Fruit fly (Drosophila melanogaster) whole organism, prepupa: ENCODE results near the gene mip130.

Experiments
- Blimp-1 ChIP-seq: fragments of 200-800 bp; sonication (Bioruptor generic); optimal IDR thresholded peaks from 3 replicates; lab custom pipeline; 2017; ENCODE audit warnings: missing biosample characterization, missing genetic modification characterization, mild to moderate bottlenecking, moderate library complexity, missing genetic modification reagents
- CG10631 ChIP-seq: fragments of 200-800 bp; sonication (Bioruptor generic); optimal IDR thresholded peaks from 2 replicates; lab custom pipeline; 2016; ENCODE audit warnings: missing biosample characterization, missing genetic modification characterization
- CG11294 ChIP-seq: fragments of 200-800 bp; sonication (Bioruptor generic); IDR thresholded peaks from 2 replicates; pipeline ENCODE4 v1.3.6; 2022; ENCODE audit warnings: missing biosample characterization, missing genetic modification characterization
- CG11762 ChIP-seq: fragments of 200-800 bp; sonication (Bioruptor generic); optimal IDR thresholded peaks from 3 replicates; lab custom pipeline; 2016; ENCODE audit warnings: missing biosample characterization, missing genetic modification characterization; ENCODE audit not compliant: insufficient read depth
- CG11902 ChIP-seq: fragments of 200-800 bp; sonication (Bioruptor generic); optimal IDR thresholded peaks from 3 replicates; lab custom pipeline; 2016; ENCODE audit warnings: missing biosample characterization, missing genetic modification characterization
- CG15336 ChIP-seq: fragments of 200-800 bp; sonication (Bioruptor generic); IDR thresholded peaks from 2 replicates; pipeline ENCODE4 v1.3.6; 2022; ENCODE audit warnings: missing biosample characterization, missing genetic modification characterization
- CG1621 ChIP-seq: fragments of 200-800 bp; sonication (Bioruptor generic); optimal IDR thresholded peaks from 3 replicates; lab custom pipeline; 2018; ENCODE audit warnings: missing biosample characterization, mild to moderate bottlenecking, missing genetic modification characterization
- CG3032 ChIP-seq: fragments of 200-800 bp; optimal IDR thresholded peaks from 2 replicates; lab custom pipeline; 2019; ENCODE audit warnings: missing biosample characterization, mild to moderate bottlenecking, missing genetic modification characterization, moderate library complexity
- CG31627 ChIP-seq: fragments of 200-800 bp; sonication (Bioruptor generic); optimal IDR thresholded peaks from 3 replicates; lab custom pipeline; 2016; ENCODE audit warnings: missing biosample characterization, missing genetic modification characterization
- CG32006 ChIP-seq: fragments of 200-800 bp; sonication (Bioruptor generic); optimal IDR thresholded peaks from 3 replicates; lab custom pipeline; 2017; ENCODE audit warnings: missing biosample characterization, mild to moderate bottlenecking, missing genetic modification characterization
- CG34406 ChIP-seq: fragments of 200-800 bp; sonication (Bioruptor generic); optimal IDR thresholded peaks from 3 replicates; lab custom pipeline; 2016; ENCODE audit warnings: missing biosample characterization, missing genetic modification characterization
- CG3919 ChIP-seq: fragments of 200-800 bp; sonication (Bioruptor generic); optimal IDR thresholded peaks from 3 replicates; lab custom pipeline; 2016; ENCODE audit warnings: missing biosample characterization, missing genetic modification characterization
- CG6163 ChIP-seq: fragments of 200-800 bp; sonication (Bioruptor generic); IDR thresholded peaks from 3 replicates; pipeline ENCODE4 v1.3.6; 2022; ENCODE audit warnings: missing biosample characterization, missing genetic modification characterization
- CG6276 ChIP-seq: fragments of 200-800 bp; sonication (Bioruptor generic); optimal IDR thresholded peaks from 2 replicates; lab custom pipeline; 2017; ENCODE audit warnings: missing biosample characterization, mild to moderate bottlenecking, missing genetic modification characterization
- CG6808 ChIP-seq: fragments of 200-800 bp; sonication (Bioruptor generic); optimal IDR thresholded peaks from 3 replicates; lab custom pipeline; 2017; ENCODE audit warnings: missing biosample characterization, missing genetic modification characterization, mild to moderate bottlenecking, moderate library complexity, missing genetic modification reagents
- CG7368 ChIP-seq: fragments of 200-800 bp; sonication (Bioruptor generic); optimal IDR thresholded peaks from 3 replicates; lab custom pipeline; 2016; ENCODE audit warnings: missing biosample characterization, missing genetic modification characterization
- CG8319 ChIP-seq: fragments of 200-800 bp; sonication (Bioruptor generic); optimal IDR thresholded peaks from 3 replicates; lab custom pipeline; 2016; ENCODE audit warnings: missing biosample characterization, missing genetic modification characterization
- CG8632 ChIP-seq: fragments of 200-800 bp; sonication (Bioruptor generic); optimal IDR thresholded peaks from 3 replicates; lab custom pipeline; 2016; ENCODE audit warnings: missing biosample characterization, missing genetic modification characterization
- CG9139 ChIP-seq: fragments of 200-800 bp; sonication (Bioruptor generic); optimal IDR thresholded peaks from 3 replicates; lab custom pipeline; 2017; ENCODE audit warnings: missing biosample characterization, mild to moderate bottlenecking, missing genetic modification characterization
- Eip75B ChIP-seq: fragments of 200-800 bp; sonication (Bioruptor generic); optimal IDR thresholded peaks from 3 replicates; lab custom pipeline; 2016; ENCODE audit warnings: missing biosample characterization, missing genetic modification characterization
- Eip78C ChIP-seq: fragments of 200-800 bp; sonication (Bioruptor generic); peaks from one replicate; lab custom pipeline; 2016; ENCODE audit warnings: missing biosample characterization, missing genetic modification characterization
- Eip93F ChIP-seq: fragments of 200-800 bp; sonication (Bioruptor generic); optimal IDR thresholded peaks from 2 replicates; lab custom pipeline; 2016; ENCODE audit warnings: missing biosample characterization, mild to moderate bottlenecking, missing genetic modification characterization
- Ets21C ChIP-seq: fragments of 200-800 bp; sonication (Bioruptor generic); optimal IDR thresholded peaks from 3 replicates; lab custom pipeline; 2016; ENCODE audit warnings: missing biosample characterization, missing genetic modification characterization
- Ets96B ChIP-seq: fragments of 200-800 bp; optimal IDR thresholded peaks from 2 replicates; lab custom pipeline; 2019; ENCODE audit warnings: missing biosample characterization, mild to moderate bottlenecking, missing genetic modification characterization, moderate library complexity
- Gug ChIP-seq: fragments of 200-800 bp; sonication (Bioruptor generic); IDR thresholded peaks from 2 replicates; pipeline ENCODE4 v1.3.6; 2022; ENCODE audit warnings: missing biosample characterization, missing genetic modification characterization
- Hr38 ChIP-seq: sonication (Bioruptor generic); optimal IDR thresholded peaks from 2 replicates; lab custom pipeline; 2016; ENCODE audit warnings: missing biosample characterization, missing genetic modification characterization
- Hr39 ChIP-seq: fragments of 200-800 bp; sonication (Bioruptor generic); optimal IDR thresholded peaks from 2 replicates; lab custom pipeline; 2016; ENCODE audit warnings: missing biosample characterization, missing genetic modification characterization
- Hr4 ChIP-seq: fragments of 200-800 bp; sonication (Bioruptor generic); optimal IDR thresholded peaks from 3 replicates; lab custom pipeline; 2016; ENCODE audit warnings: missing biosample characterization, missing genetic modification characterization
- Lpt ChIP-seq: fragments of 200-800 bp; sonication (Bioruptor generic); optimal IDR thresholded peaks from 3 replicates; lab custom pipeline; 2016; ENCODE audit warnings: missing biosample characterization, missing genetic modification characterization
- Met ChIP-seq: fragments of 200-800 bp; sonication (Bioruptor generic); optimal IDR thresholded peaks from 3 replicates; lab custom pipeline; 2016; ENCODE audit warnings: missing biosample characterization, missing genetic modification characterization
- OdsH ChIP-seq: fragments of 200-800 bp; sonication (Bioruptor generic); optimal IDR thresholded peaks from 3 replicates; lab custom pipeline; 2016; ENCODE audit warnings: missing biosample characterization, missing genetic modification characterization
- Sox102F ChIP-seq: fragments of 200-800 bp; sonication (Bioruptor generic); optimal IDR thresholded peaks from 2 replicates; lab custom pipeline; 2016; ENCODE audit warnings: missing biosample characterization, mild to moderate bottlenecking, missing genetic modification characterization
- achi ChIP-seq: fragments of 200-800 bp; sonication (Bioruptor generic); optimal IDR thresholded peaks from 3 replicates; lab custom pipeline; 2016; ENCODE audit warnings: missing biosample characterization, missing genetic modification characterization
- acj6 ChIP-seq: fragments of 200-800 bp; sonication (Bioruptor generic); optimal IDR thresholded peaks from 3 replicates; lab custom pipeline; 2016; ENCODE audit warnings: missing biosample characterization, missing genetic modification characterization
- dac ChIP-seq: fragments of 200-800 bp; sonication (Bioruptor generic); optimal IDR thresholded peaks from 2 replicates; lab custom pipeline; 2017; ENCODE audit warnings: missing biosample characterization, mild to moderate bottlenecking, missing genetic modification characterization
- dsx ChIP-seq: fragments of 200-800 bp; optimal IDR thresholded peaks from 3 replicates; lab custom pipeline; 2019; ENCODE audit warnings: missing biosample characterization, mild to moderate bottlenecking, missing genetic modification characterization, moderate library complexity; ENCODE audit not compliant: poor library complexity, severe bottlenecking
- eg ChIP-seq: fragments of 200-800 bp; sonication (Bioruptor generic); IDR thresholded peaks from 3 replicates; pipeline ENCODE4 v1.3.6; 2022; ENCODE audit warnings: missing biosample characterization, missing genetic modification characterization
- esn ChIP-seq: fragments of 200-800 bp; sonication (Bioruptor generic); optimal IDR thresholded peaks from 2 replicates; lab custom pipeline; 2016; ENCODE audit warnings: missing biosample characterization, mild to moderate bottlenecking, missing genetic modification characterization, moderate library complexity
- fd59A ChIP-seq: fragments of 200-800 bp; sonication (Bioruptor generic); optimal IDR thresholded peaks from 2 replicates; lab custom pipeline; 2017; ENCODE audit warnings: missing biosample characterization, mild to moderate bottlenecking, missing genetic modification characterization, missing genetic modification reagents
- fd85E ChIP-seq: fragments of 200-800 bp; sonication (Bioruptor generic); optimal IDR thresholded peaks from 3 replicates; lab custom pipeline; 2016; ENCODE audit warnings: missing biosample characterization, missing genetic modification characterization
- fkh ChIP-seq: fragments of 200-800 bp; sonication (Bioruptor generic); optimal IDR thresholded peaks from 3 replicates; lab custom pipeline; 2017; ENCODE audit warnings: missing biosample characterization, mild to moderate bottlenecking, missing genetic modification characterization, moderate library complexity
- lz ChIP-seq: fragments of 200-800 bp; sonication (Bioruptor generic); optimal IDR thresholded peaks from 3 replicates; lab custom pipeline; 2016; ENCODE audit warnings: missing biosample characterization, missing genetic modification characterization
- pdm3 ChIP-seq: fragments of 200-800 bp; sonication (Bioruptor generic); optimal IDR thresholded peaks from 3 replicates; lab custom pipeline; 2016; ENCODE audit warnings: missing biosample characterization, missing genetic modification characterization
- salr ChIP-seq, 2 experiments: fragments of 200-800 bp; sonication (Bioruptor generic); optimal IDR thresholded peaks; 3 replicates each; lab custom pipeline; 2016 to 2018; ENCODE audit warnings: missing biosample characterization in 2 of 2, missing genetic modification characterization in 2 of 2, mild to moderate bottlenecking in 1 of 2
- ss ChIP-seq, 2 experiments: fragments of 200-800 bp; sonication (Bioruptor generic); optimal IDR thresholded peaks; 2 replicates in 1 of 2; 3 replicates in 1 of 2; lab custom pipeline; 2017 to 2018; ENCODE audit warnings: mild to moderate bottlenecking in 2 of 2, missing biosample characterization in 2 of 2, missing genetic modification characterization in 2 of 2, moderate library complexity in 1 of 2
- svp ChIP-seq: fragments of 200-800 bp; sonication (Bioruptor generic); peaks from one replicate; lab custom pipeline; 2016; ENCODE audit warnings: missing biosample characterization, missing genetic modification characterization
- topi ChIP-seq: fragments of 200-800 bp; sonication (Bioruptor generic); optimal IDR thresholded peaks from 3 replicates; lab custom pipeline; 2016; ENCODE audit warnings: missing biosample characterization, missing genetic modification characterization

mip130 gene

DNA sequence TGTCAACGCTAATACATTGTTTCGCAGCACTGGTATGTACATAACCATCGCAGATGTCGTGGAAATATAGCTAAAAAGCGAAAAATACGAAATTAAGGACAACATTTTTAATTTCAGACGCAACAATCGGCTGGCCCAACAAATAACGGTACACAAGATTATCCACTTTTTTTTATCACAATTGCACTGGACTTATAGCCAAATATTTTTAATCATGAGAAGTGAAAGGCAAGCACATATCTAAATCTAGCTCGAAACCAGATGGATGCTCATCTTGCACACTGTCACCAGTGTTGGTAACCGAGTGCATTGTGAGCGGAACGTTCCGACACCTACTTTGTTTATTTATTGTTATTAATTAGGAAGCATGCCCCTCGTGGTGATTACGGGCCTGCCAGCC is 32.0 kb downstream of the mip130 start, which contains the start of the genes CG3857 and CG3587 (continued):
- TF ChIP-seq Eip75B (GFP tag; lab: Kevin White, UChicago) (peak; percentile 75), CG6276 (GFP tag; lab: Kevin White, UChicago) (no peak), Hr38 (GFP tag; lab: Kevin White, UChicago) (peak; percentile 14), pdm3 (GFP tag; lab: Kevin White, UChicago) (peak; percentile 79), ss (GFP tag; optimal IDR thresholded peaks at IDR 0.05; lab: Kevin White, UChicago) (peak in 1 of 2 experiments; percentile 68), salr (GFP tag; optimal IDR thresholded peaks at IDR 0.05; lab: Kevin White, UChicago) (peak; percentile 55 to 65), Blimp-1 (peak; percentile 38), Met (GFP tag; lab: Kevin White, UChicago) (peak; percentile 80), CG3919 (GFP tag; lab: Kevin White, UChicago) (peak; percentile 68), Lpt (GFP tag; lab: Kevin White, UChicago) (peak; percentile 64), CG8632 (GFP tag; lab: Kevin White, UChicago) (peak; percentile 54), CG9139 (GFP tag; lab: Kevin White, UChicago) (peak; percentile 19), CG3032 (tag; lab: Kevin White, UChicago) (peak; percentile 71), CG11902 (GFP tag; lab: Kevin White, UChicago) (peak; percentile 55), topi (GFP tag; lab: Kevin White, UChicago) (peak; percentile 81), CG34406 (GFP tag; lab: Kevin White, UChicago) (peak; percentile 59), CG15336 (GFP tag; lab: Robert Waterston, UW) (peak; percentile 65), eg (GFP tag; lab: Robert Waterston, UW) (0 out of 3 replicates have a peak, but pooled peaks have one; percentile 55), Ets96B (tag; lab: Kevin White, UChicago) (peak; percentile 65), fd85E (GFP tag; lab: Kevin White, UChicago) (no peak), CG6163 (peak; percentile 35; the same call in 1 of the 3 replicates), CG7368 (peak; percentile 68), Ets21C (GFP tag; lab: Kevin White, UChicago) (peak; percentile 83), Sox102F (GFP tag; lab: Kevin White, UChicago) (peak; percentile 82), lz (peak; percentile 85), dsx (GFP tag; lab: Kevin White, UChicago) (peak; percentile 91), esn (GFP tag; lab: Kevin White, UChicago) (peak; percentile 85), fd59A (GFP tag; lab: Kevin White, UChicago) (peak; percentile 57), Gug (peak; percentile 45; the same call in 1 of the 2 replicates), OdsH (GFP tag; lab: Kevin White, UChicago) (peak; percentile 82), Eip78C (GFP tag; lab: Kevin White, UChicago) (peak; percentile 89), CG11762 (GFP tag; lab: Kevin White, UChicago) (peak; percentile 56)

- TF ChIP-seq Sox102F (GFP tag; lab: Kevin White, UChicago): peak; percentile 64
- TF ChIP-seq fd59A (GFP tag; lab: Kevin White, UChicago): no peak
- no peak for TF ChIP-seq Hr4 (GFP tag; lab: Kevin White, UChicago)
- no peak for TF ChIP-seq CG11294 (GFP tag; lab: Robert Waterston, UW)
- no peak for TF ChIP-seq CG6808 (GFP tag; lab: Kevin White, UChicago)
- TF ChIP-seq Ets21C (GFP tag; lab: Kevin White, UChicago): no peak
- TF ChIP-seq CG10631 (GFP tag; lab: Kevin White, UChicago): no peak
- peak; percentile 43 for TF ChIP-seq Eip93F
- TF ChIP-seq CG1621 (tag; lab: Kevin White, UChicago): no peak
- no peak for TF ChIP-seq OdsH (GFP tag; lab: Kevin White, UChicago)
- TF ChIP-seq acj6 (GFP tag; lab: Kevin White, UChicago): no peak
- TF ChIP-seq topi (GFP tag; lab: Kevin White, UChicago): peak; percentile 24
- TF ChIP-seq CG32006 (GFP tag; lab: Kevin White, UChicago): no peak
- TF ChIP-seq CG7368: no peak
- no peak for TF ChIP-seq pdm3 (GFP tag; lab: Kevin White, UChicago)
- TF ChIP-seq Met (GFP tag; lab: Kevin White, UChicago): peak; percentile 61
- TF ChIP-seq Hr39 (GFP tag; lab: Kevin White, UChicago): no peak
- TF ChIP-seq eg (GFP tag; lab: Robert Waterston, UW): peak; percentile 64
- TF ChIP-seq CG3032 (tag; lab: Kevin White, UChicago): no peak
- no peak for TF ChIP-seq achi (GFP tag; lab: Kevin White, UChicago)
- peak; percentile 74 for TF ChIP-seq Eip78C (GFP tag; lab: Kevin White, UChicago)
- TF ChIP-seq CG11762 (GFP tag; lab: Kevin White, UChicago): no peak
- TF ChIP-seq fkh (GFP tag; lab: Kevin White, UChicago): no peak
- peak; percentile 17 for TF ChIP-seq CG9139 (GFP tag; lab: Kevin White, UChicago)
- no peak for TF ChIP-seq CG8632 (GFP tag; lab: Kevin White, UChicago)
- TF ChIP-seq CG3919 (GFP tag; lab: Kevin White, UChicago): peak; percentile 25
- no peak for TF ChIP-seq svp (GFP tag; lab: Kevin White, UChicago)
- TF ChIP-seq Gug: no peak
- TF ChIP-seq dac (GFP tag; lab: Kevin White, UChicago): no peak
- TF ChIP-seq CG31627 (GFP tag; lab: Kevin White, UChicago): no peak
- no peak for TF ChIP-seq salr (GFP tag; optimal IDR thresholded peaks at IDR 0.05; lab: Kevin White, UChicago)
- peak; percentile 35 for TF ChIP-seq Eip75B (GFP tag; lab: Kevin White, UChicago)
- no peak for TF ChIP-seq CG8319 (GFP tag; lab: Kevin White, UChicago)
Measured at dm6 chrX:1941669-1942092, 33.6 kb downstream of the mip130 start, which contains the start of gene Hr4. Gene Hr4 (plus strand): TSS chrX:1941940.
